Worm (Caenorhabditis elegans): ENCODE results near the gene hsp-1.

The hsp-1 gene

ce11 chrIV:17278861-17279591 lies at the start of gene hsp-1:
TSS of gene hsp-1 (plus strand) at chrIV:17278959.
- no peak for TF ChIP-seq W03F9.2 (tag; optimal IDR thresholded peaks at IDR 0.05)
- TF ChIP-seq him-1 (tag; optimal IDR thresholded peaks at IDR 0.05) = no peak

- no peak for TF ChIP-seq dao-5 (tag; optimal IDR thresholded peaks at IDR 0.05)
- no peak for TF ChIP-seq him-1 (tag; optimal IDR thresholded peaks at IDR 0.05)
- no peak for TF ChIP-seq W03F9.2 (tag; optimal IDR thresholded peaks at IDR 0.05)
Measured at ce11 chrIV:17230958-17231357, 47.8 kb upstream of the hsp-1 start, which contains the start of gene npr-32. TSS of gene npr-32 (minus strand) at chrIV:17231058.

- TF ChIP-seq W03F9.2 (tag; optimal IDR thresholded peaks at IDR 0.05) = no peak
- TF ChIP-seq him-1 (tag; optimal IDR thresholded peaks at IDR 0.05) = no peak
- TF ChIP-seq dao-5 (tag; optimal IDR thresholded peaks at IDR 0.05) = no peak
Measured at ce11 chrIV:17232899-17233298, 45.9 kb upstream of the hsp-1 start.

DNA sequence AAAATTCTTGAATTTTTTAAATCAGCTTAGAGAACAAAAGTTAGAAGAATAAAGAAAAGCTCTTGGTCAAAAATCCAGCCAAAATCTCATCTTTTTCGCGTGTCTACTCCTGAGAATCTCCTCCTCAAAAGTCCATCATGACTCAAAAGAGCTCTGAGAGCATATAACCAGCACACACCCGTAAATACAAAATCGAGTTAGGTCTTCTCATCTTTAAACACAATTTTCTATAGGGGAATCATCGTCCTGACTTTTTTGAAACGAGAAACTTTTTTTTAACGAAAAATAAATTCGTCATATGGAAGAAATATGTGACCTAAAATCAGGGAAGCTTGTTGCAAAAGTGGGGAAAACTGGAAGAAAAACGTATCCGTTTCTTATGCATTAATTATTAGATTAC lies 45.3 kb upstream of the hsp-1 start:
- TF ChIP-seq W03F9.2 (tag; optimal IDR thresholded peaks at IDR 0.05) (no peak), him-1 (tag; optimal IDR thresholded peaks at IDR 0.05) (no peak), dao-5 (tag; optimal IDR thresholded peaks at IDR 0.05) (no peak)

ce11 chrIV:17237029-17237428 lies 41.7 kb upstream of the hsp-1 start:
- TF ChIP-seq him-1 (tag; optimal IDR thresholded peaks at IDR 0.05) (no peak), W03F9.2 (tag; optimal IDR thresholded peaks at IDR 0.05) (no peak), dao-5 (tag; optimal IDR thresholded peaks at IDR 0.05) (no peak)

- TF ChIP-seq him-1 (tag; optimal IDR thresholded peaks at IDR 0.05) (no peak), W03F9.2 (tag; optimal IDR thresholded peaks at IDR 0.05) (no peak), dao-5 (tag; optimal IDR thresholded peaks at IDR 0.05) (no peak)
Measured at ce11 chrIV:17238951-17239350, 39.8 kb upstream of the hsp-1 start.

ce11 chrIV:17245200-17245599 lies 33.6 kb upstream of the hsp-1 start, which contains the start of gene ZK550.2:
TSS of gene ZK550.2 (plus strand) at chrIV:17245584.
- no peak for TF ChIP-seq dao-5 (tag; optimal IDR thresholded peaks at IDR 0.05)
- TF ChIP-seq W03F9.2 (tag; optimal IDR thresholded peaks at IDR 0.05) = peak; percentile 38
- no peak for TF ChIP-seq him-1 (tag; optimal IDR thresholded peaks at IDR 0.05)

DNA sequence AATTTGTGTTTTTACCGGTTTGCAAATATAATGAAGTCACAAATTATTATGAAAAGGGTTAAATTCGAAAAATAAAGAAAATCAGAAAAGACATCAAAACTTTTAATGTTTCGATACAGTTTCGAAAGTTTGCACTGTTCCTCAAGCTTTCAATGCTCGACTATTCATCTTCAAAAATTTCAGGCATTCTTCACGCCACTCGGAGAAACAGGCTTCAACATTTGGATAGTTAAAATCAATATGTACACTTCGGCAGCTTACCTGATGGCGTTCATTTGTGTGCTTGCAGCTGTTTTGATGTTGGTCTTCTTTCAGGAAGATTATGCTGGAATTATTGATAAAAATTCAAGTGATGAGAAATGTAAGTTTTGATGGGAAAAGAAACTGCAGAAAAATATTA lies 31.6 kb upstream of the hsp-1 start:
- TF ChIP-seq dao-5 (tag; optimal IDR thresholded peaks at IDR 0.05) = no peak
- no peak for TF ChIP-seq W03F9.2 (tag; optimal IDR thresholded peaks at IDR 0.05)
- no peak for TF ChIP-seq him-1 (tag; optimal IDR thresholded peaks at IDR 0.05)

ce11 chrIV:17248538-17248937 lies 30.2 kb upstream of the hsp-1 start:
- TF ChIP-seq W03F9.2 (tag; optimal IDR thresholded peaks at IDR 0.05) = no peak
- TF ChIP-seq dao-5 (tag; optimal IDR thresholded peaks at IDR 0.05) = no peak
- no peak for TF ChIP-seq him-1 (tag; optimal IDR thresholded peaks at IDR 0.05)

ce11 chrIV:17249691-17250181 lies 29.0 kb upstream of the hsp-1 start, which contains the start of gene eelo-2:
TSS of gene eelo-2 (plus strand) at chrIV:17250131.
- TF ChIP-seq him-1 (tag; optimal IDR thresholded peaks at IDR 0.05) (peak; percentile 82), dao-5 (tag; optimal IDR thresholded peaks at IDR 0.05) (no peak), W03F9.2 (tag; optimal IDR thresholded peaks at IDR 0.05) (peak; percentile 98)

DNA sequence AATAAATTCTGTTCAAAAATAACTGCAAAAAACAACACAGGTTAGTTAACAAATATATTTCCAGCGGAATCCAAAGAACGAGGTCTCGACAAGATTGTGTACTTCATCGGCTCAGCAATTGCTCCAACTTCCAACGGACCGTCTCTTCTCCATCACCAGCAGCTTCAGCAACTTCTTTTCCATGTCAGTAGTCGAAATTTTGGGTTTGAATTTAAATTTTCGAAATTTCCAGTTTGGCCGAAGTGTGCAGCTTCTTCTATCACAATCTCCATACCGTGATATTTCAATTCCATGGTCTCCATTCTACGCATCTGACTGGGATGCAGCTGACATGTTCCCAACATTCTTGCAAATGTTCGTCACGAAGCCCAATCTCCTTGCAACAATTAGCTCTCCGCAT lies 25.3 kb upstream of the hsp-1 start:
- TF ChIP-seq him-1 (tag; optimal IDR thresholded peaks at IDR 0.05) = no peak
- no peak for TF ChIP-seq W03F9.2 (tag; optimal IDR thresholded peaks at IDR 0.05)
- no peak for TF ChIP-seq dao-5 (tag; optimal IDR thresholded peaks at IDR 0.05)

- TF ChIP-seq W03F9.2 (tag; optimal IDR thresholded peaks at IDR 0.05) (no peak), him-1 (tag; optimal IDR thresholded peaks at IDR 0.05) (no peak), dao-5 (tag; optimal IDR thresholded peaks at IDR 0.05) (no peak)
Measured at ce11 chrIV:17255001-17255400, 23.8 kb upstream of the hsp-1 start, which contains the start of gene gtf-2E1. TSS of gene gtf-2E1 (plus strand) at chrIV:17255301.

- TF ChIP-seq W03F9.2 (tag; optimal IDR thresholded peaks at IDR 0.05) = no peak
- no peak for TF ChIP-seq him-1 (tag; optimal IDR thresholded peaks at IDR 0.05)
- TF ChIP-seq dao-5 (tag; optimal IDR thresholded peaks at IDR 0.05) = no peak
Measured at ce11 chrIV:17258824-17259223, 19.9 kb upstream of the hsp-1 start.

- TF ChIP-seq him-1 (tag; optimal IDR thresholded peaks at IDR 0.05) (no peak), W03F9.2 (tag; optimal IDR thresholded peaks at IDR 0.05) (no peak), dao-5 (tag; optimal IDR thresholded peaks at IDR 0.05) (no peak)
Measured at ce11 chrIV:17259310-17259709, 19.4 kb upstream of the hsp-1 start, which contains the start of gene phyh-1. TSS of gene phyh-1 (minus strand) at chrIV:17259410.

Measured in whole organism, L4/young adult.